Fruit fly (Drosophila melanogaster) whole organism, embryonic: ENCODE measurements around the gene Cpr65Au.

Source experiments
- BtbVII ChIP-seq: fragments of 200-800 bp; sonication (Bioruptor generic); optimal IDR thresholded peaks from 3 replicates; lab custom pipeline; 2017; ENCODE audit warnings: missing biosample characterization, mild to moderate bottlenecking, missing genetic modification characterization
- CG10209 ChIP-seq: fragments of 200-800 bp; sonication (Bioruptor generic); optimal IDR thresholded peaks from 3 replicates; lab custom pipeline; 2017; ENCODE audit warnings: missing biosample characterization, mild to moderate bottlenecking, missing genetic modification characterization, missing genetic modification reagents
- CG12071 ChIP-seq: fragments of 200-800 bp; sonication (Bioruptor generic); optimal IDR thresholded peaks from 3 replicates; lab custom pipeline; 2018; ENCODE audit warnings: missing biosample characterization, mild to moderate bottlenecking, missing genetic modification characterization
- CG12104 ChIP-seq: fragments of 200-800 bp; sonication (Bioruptor generic); optimal IDR thresholded peaks from 3 replicates; lab custom pipeline; 2016; ENCODE audit warnings: missing biosample characterization, missing genetic modification characterization
- CG12219 ChIP-seq: fragments of 200-800 bp; sonication (Bioruptor generic); optimal IDR thresholded peaks from 3 replicates; lab custom pipeline; 2018; ENCODE audit warnings: missing biosample characterization, mild to moderate bottlenecking, missing genetic modification characterization
- CG1233 ChIP-seq: fragments of 200-800 bp; sonication (Bioruptor generic); optimal IDR thresholded peaks from 4 replicates; lab custom pipeline; 2018; ENCODE audit warnings: missing biosample characterization, mild to moderate bottlenecking, missing genetic modification characterization
- CG13424 ChIP-seq: fragments of 200-800 bp; sonication (Bioruptor generic); optimal IDR thresholded peaks from 2 replicates; lab custom pipeline; 2019; ENCODE audit warnings: missing biosample characterization, mild to moderate bottlenecking, missing genetic modification characterization, moderate library complexity
- CG14014 ChIP-seq: fragments of 200-800 bp; sonication (Bioruptor generic); IDR thresholded peaks from 2 replicates; pipeline ENCODE4 v1.3.6; 2022; ENCODE audit warnings: missing biosample characterization, missing genetic modification characterization
- CG14050 ChIP-seq: fragments of 200-800 bp; sonication (Bioruptor generic); IDR thresholded peaks from 3 replicates; pipeline ENCODE4 v1.3.6; 2022; ENCODE audit warnings: missing biosample characterization, missing genetic modification characterization
- CG1529 ChIP-seq: fragments of 200-800 bp; sonication (Bioruptor generic); optimal IDR thresholded peaks from 3 replicates; lab custom pipeline; 2018; ENCODE audit warnings: missing biosample characterization, missing genetic modification characterization
- CG15696 ChIP-seq: fragments of 200-800 bp; sonication (Bioruptor generic); optimal IDR thresholded peaks from 2 replicates; lab custom pipeline; 2019; ENCODE audit warnings: missing biosample characterization, mild to moderate bottlenecking, missing genetic modification characterization, moderate library complexity
- CG17359 ChIP-seq: fragments of 200-800 bp; sonication (Bioruptor generic); optimal IDR thresholded peaks from 3 replicates; lab custom pipeline; 2018; ENCODE audit warnings: missing biosample characterization, mild to moderate bottlenecking, missing genetic modification characterization, moderate library complexity
- CG17385 ChIP-seq: fragments of 200-800 bp; sonication (Bioruptor generic); optimal IDR thresholded peaks from 3 replicates; lab custom pipeline; 2018; ENCODE audit warnings: missing biosample characterization, mild to moderate bottlenecking, missing genetic modification characterization
- CG17612 ChIP-seq: fragments of 200-800 bp; sonication (Bioruptor generic); IDR thresholded peaks from 2 replicates; pipeline ENCODE4 v1.3.6; 2022; ENCODE audit warnings: missing biosample characterization, missing genetic modification characterization
- CG17912 ChIP-seq: fragments of 200-800 bp; sonication (Bioruptor generic); optimal IDR thresholded peaks from 2 replicates; lab custom pipeline; 2018; ENCODE audit warnings: missing biosample characterization, mild to moderate bottlenecking, missing genetic modification characterization
- CG18599 ChIP-seq: fragments of 200-800 bp; sonication (Bioruptor generic); optimal IDR thresholded peaks from 3 replicates; lab custom pipeline; 2017; ENCODE audit warnings: missing biosample characterization, missing genetic modification characterization, mild to moderate bottlenecking, moderate library complexity, missing genetic modification reagents
- CG2678 ChIP-seq: fragments of 200-800 bp; sonication (Bioruptor generic); optimal IDR thresholded peaks from 3 replicates; lab custom pipeline; 2019; ENCODE audit warnings: missing biosample characterization, mild to moderate bottlenecking, missing genetic modification characterization, moderate library complexity
- CG31441 ChIP-seq: fragments of 200-800 bp; sonication (Bioruptor generic); IDR thresholded peaks from 2 replicates; pipeline ENCODE4 v1.3.6; 2022; ENCODE audit warnings: missing biosample characterization, missing genetic modification characterization
- CG3407 ChIP-seq: fragments of 200-800 bp; sonication (Bioruptor generic); optimal IDR thresholded peaks from 2 replicates; lab custom pipeline; 2018; ENCODE audit warnings: missing biosample characterization, mild to moderate bottlenecking, missing genetic modification characterization
- CG5180 ChIP-seq: fragments of 200-800 bp; sonication (Bioruptor generic); optimal IDR thresholded peaks from 3 replicates; lab custom pipeline; 2017; ENCODE audit warnings: missing biosample characterization, missing genetic modification characterization, mild to moderate bottlenecking, moderate library complexity, missing genetic modification reagents
- CG6791 ChIP-seq: fragments of 200-800 bp; sonication (Bioruptor generic); IDR thresholded peaks from 3 replicates; pipeline ENCODE4 v1.3.6; 2022; ENCODE audit warnings: missing biosample characterization, missing genetic modification characterization; ENCODE audit not compliant: partially characterized antibody
- CG8290 ChIP-seq, 3 experiments: fragments of 200-800 bp; sonication (Bioruptor generic); optimal IDR thresholded peaks; 2 replicates each; lab custom pipeline; 2016 to 2019; ENCODE audit warnings: missing biosample characterization in 3 of 3, missing genetic modification characterization in 3 of 3, mild to moderate bottlenecking in 2 of 3, moderate library complexity in 1 of 3
- CkIIα-i1 ChIP-seq: fragments of 200-800 bp; sonication (Bioruptor generic); IDR thresholded peaks from 2 replicates; pipeline ENCODE4 v1.3.6; 2022; ENCODE audit warnings: missing biosample characterization, missing genetic modification characterization
- CrebB ChIP-seq: fragments of 200-800 bp; sonication (Bioruptor generic); optimal IDR thresholded peaks from 3 replicates; lab custom pipeline; 2018; ENCODE audit warnings: missing biosample characterization, mild to moderate bottlenecking, missing genetic modification characterization
- Fer1 ChIP-seq: fragments of 200-800 bp; sonication (Bioruptor generic); optimal IDR thresholded peaks from 2 replicates; lab custom pipeline; 2017; ENCODE audit warnings: missing biosample characterization, mild to moderate bottlenecking, missing genetic modification characterization
- HLH3B ChIP-seq: fragments of 200-800 bp; sonication (Bioruptor generic); IDR thresholded peaks from 2 replicates; pipeline ENCODE4 v1.3.6; 2022; ENCODE audit warnings: missing biosample characterization, missing genetic modification characterization
- Hr51 ChIP-seq, 2 experiments: fragments of 200-800 bp; sonication (Bioruptor generic); optimal IDR thresholded peaks; 2 replicates in 1 of 2; 3 replicates in 1 of 2; lab custom pipeline; 2016 to 2018; ENCODE audit warnings: missing biosample characterization in 2 of 2, missing genetic modification characterization in 2 of 2, mild to moderate bottlenecking in 1 of 2, moderate library complexity in 1 of 2
- Med ChIP-seq: fragments of 200-800 bp; sonication (Bioruptor generic); peaks from one replicate; lab custom pipeline; 2016; ENCODE audit warnings: missing biosample characterization, missing genetic modification characterization, mild to moderate bottlenecking, inconsistent platforms, moderate library complexity
- Nf-YA ChIP-seq: fragments of 200-800 bp; sonication (Bioruptor generic); IDR thresholded peaks from 2 replicates; pipeline ENCODE4 v1.3.6; 2022; ENCODE audit warnings: missing biosample characterization, missing genetic modification characterization
- PHDP ChIP-seq: fragments of 200-800 bp; sonication (Bioruptor generic); optimal IDR thresholded peaks from 3 replicates; lab custom pipeline; 2018; ENCODE audit warnings: missing biosample characterization, mild to moderate bottlenecking, missing genetic modification characterization, moderate library complexity
- Sox102F ChIP-seq: fragments of 200-800 bp; sonication (Bioruptor generic); optimal IDR thresholded peaks from 2 replicates; lab custom pipeline; 2018; ENCODE audit warnings: missing biosample characterization, mild to moderate bottlenecking, missing genetic modification characterization, moderate library complexity
- ac ChIP-seq: fragments of 200-800 bp; sonication (Bioruptor generic); optimal IDR thresholded peaks from 3 replicates; lab custom pipeline; 2017; ENCODE audit warnings: missing biosample characterization, mild to moderate bottlenecking, missing genetic modification characterization
- dmrt99B ChIP-seq: fragments of 200-800 bp; sonication (Bioruptor generic); optimal IDR thresholded peaks from 2 replicates; lab custom pipeline; 2018; ENCODE audit warnings: missing biosample characterization, mild to moderate bottlenecking, missing genetic modification characterization, moderate library complexity
- eve ChIP-seq, 2 experiments: fragments of >200 bp; optimal IDR thresholded peaks; 2 replicates each; lab custom pipeline; 2017; ENCODE audit warnings: missing biosample characterization in 2 of 2, missing genetic modification characterization in 2 of 2
- gce ChIP-seq: fragments of 200-800 bp; sonication (Bioruptor generic); IDR thresholded peaks from 3 replicates; pipeline ENCODE4 v1.3.6; 2022; ENCODE audit warnings: missing biosample characterization, missing genetic modification characterization
- gem ChIP-seq: fragments of 200-800 bp; sonication (Bioruptor generic); optimal IDR thresholded peaks from 2 replicates; lab custom pipeline; 2019; ENCODE audit warnings: missing biosample characterization, mild to moderate bottlenecking, missing genetic modification characterization, moderate library complexity
- hkb ChIP-seq, 2 experiments: fragments of 200-800 bp in 1 of 2; fragments of >200 bp in 1 of 2; sonication (Bioruptor generic) in 1 of 2; IDR thresholded peaks in 1 of 2; optimal IDR thresholded peaks in 1 of 2; 2 replicates each; pipeline versions ENCODE4 v1.3.6 to Lab custom; 2017 to 2022; ENCODE audit warnings: missing biosample characterization in 1 of 2, missing genetic modification characterization in 1 of 2
- klu ChIP-seq: fragments of 200-800 bp; sonication (Bioruptor generic); IDR thresholded peaks from 2 replicates; pipeline ENCODE4 v1.3.6; 2022; ENCODE audit warnings: missing biosample characterization, missing genetic modification characterization
- oc ChIP-seq: fragments of 200-800 bp; sonication (Bioruptor generic); optimal IDR thresholded peaks from 2 replicates; lab custom pipeline; 2018; ENCODE audit warnings: missing biosample characterization, mild to moderate bottlenecking, missing genetic modification characterization, moderate library complexity
- onecut ChIP-seq: fragments of 200-800 bp; sonication (Bioruptor generic); IDR thresholded peaks from 2 replicates; pipeline ENCODE4 v1.3.6; 2022; ENCODE audit warnings: missing biosample characterization, missing genetic modification characterization
- otp ChIP-seq: fragments of 200-800 bp; sonication (Bioruptor generic); IDR thresholded peaks from 3 replicates; pipeline ENCODE4, ENCODE4 v1.3.6; 2022; ENCODE audit warnings: missing biosample characterization, missing genetic modification characterization
- sd ChIP-seq: fragments of 200-800 bp; sonication (Bioruptor generic); optimal IDR thresholded peaks from 3 replicates; lab custom pipeline; 2018; ENCODE audit warnings: missing biosample characterization, mild to moderate bottlenecking, missing genetic modification characterization, moderate library complexity
- sim ChIP-seq: fragments of 200-800 bp; sonication (Bioruptor generic); IDR thresholded peaks from 2 replicates; pipeline ENCODE4 v1.3.6; 2022; ENCODE audit warnings: missing biosample characterization, missing genetic modification characterization
- sr ChIP-seq: fragments of 200-800 bp; sonication (Bioruptor generic); IDR thresholded peaks from 3 replicates; pipeline ENCODE4 v1.3.6; 2022; ENCODE audit warnings: missing biosample characterization, missing genetic modification characterization
- tgo ChIP-seq: fragments of 200-800 bp; sonication (Bioruptor generic); IDR thresholded peaks from 3 replicates; pipeline ENCODE4 v1.3.6; 2022; ENCODE audit warnings: missing biosample characterization, missing genetic modification characterization
- ttk ChIP-seq: fragments of 200-800 bp; sonication (Bioruptor generic); IDR thresholded peaks from 2 replicates; pipeline ENCODE4 v2.1.2; 2022; ENCODE audit warnings: missing biosample characterization, missing genetic modification characterization
- unpg ChIP-seq: fragments of 200-800 bp; sonication (Bioruptor generic); optimal IDR thresholded peaks from 3 replicates; lab custom pipeline; 2018; ENCODE audit warnings: missing biosample characterization, mild to moderate bottlenecking, missing genetic modification characterization, moderate library complexity

Gene Cpr65Au

DNA sequence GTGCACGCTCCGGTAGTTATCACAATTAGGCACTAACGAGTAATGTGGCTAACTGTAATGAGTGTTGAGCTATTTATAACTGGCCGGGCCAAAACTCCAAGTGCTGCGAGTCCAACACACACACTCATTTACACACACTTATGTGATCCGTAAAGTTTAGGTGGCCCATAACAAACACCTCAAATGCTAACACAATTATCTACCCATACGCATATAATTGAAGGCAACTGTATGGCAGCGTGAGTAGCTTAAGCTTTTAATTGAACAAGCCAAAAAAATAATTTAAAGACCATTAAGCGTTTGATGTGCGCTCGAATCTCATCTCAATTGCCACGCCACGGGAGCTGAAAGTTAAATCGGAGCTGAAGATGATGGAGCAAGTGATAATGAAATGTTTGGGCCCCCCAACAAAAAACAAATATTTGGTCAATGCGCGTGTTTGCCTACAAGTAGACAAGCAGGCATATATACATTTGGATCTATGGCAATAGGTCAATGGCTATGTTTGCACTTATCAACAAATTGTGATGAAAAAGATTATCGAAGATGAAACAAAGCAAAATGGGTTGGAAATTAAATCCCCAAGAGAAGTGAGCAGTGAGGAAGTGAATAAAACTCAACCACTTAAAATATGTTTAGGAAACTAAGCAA lies 8.1 kb upstream of the Cpr65Au start, which contains the start of gene Cpr65Av (continued):
- TF ChIP-seq hkb (optimal IDR thresholded peaks at IDR 0.05; lab: Kevin White, UChicago) (no peak), hkb (GFP tag; IDR thresholded peaks at IDR 0.05; lab: Robert Waterston, UW) (peak; percentile 28; the same call in 1 of the 2 replicates), CG13424 (tag; lab: Kevin White, UChicago) (peak; percentile 39), CG10209 (GFP tag; lab: Kevin White, UChicago) (peak; percentile 10), Fer1 (GFP tag; lab: Kevin White, UChicago) (peak; percentile 25), otp (GFP tag; lab: Robert Waterston, UW) (peak; percentile 17; the same call in 1 of the 3 replicates), sd (tag; lab: Kevin White, UChicago) (peak; percentile 15), CG3407 (GFP tag; lab: Kevin White, UChicago) (peak; percentile 26), sr (GFP tag; lab: Robert Waterston, UW) (0 out of 3 replicates have a peak, but pooled peaks have one; percentile 24), sim (GFP tag; lab: Robert Waterston, UW) (no peak), CG14014 (GFP tag; lab: Robert Waterston, UW) (peak; percentile 34; the same call in 1 of the 2 replicates), CG1529 (GFP tag; lab: Kevin White, UChicago) (peak; percentile 20), CG31441 (GFP tag; lab: Robert Waterston, UW) (0 out of 2 replicates have a peak, but pooled peaks have one; percentile 12), CG12219 (GFP tag; lab: Kevin White, UChicago) (peak; percentile 23), Sox102F (GFP tag; lab: Kevin White, UChicago) (peak; percentile 48), CG14050 (GFP tag; lab: Robert Waterston, UW) (peak; percentile 29; the same call in 1 of the 3 replicates), CG12071 (peak; percentile 17), CG8290 (GFP tag; optimal IDR thresholded peaks at IDR 0.05; lab: Kevin White, UChicago) (no peak), CG8290 (tag; optimal IDR thresholded peaks at IDR 0.05; lab: Kevin White, UChicago) (peak in 1 of 2 experiments; percentile 40), CG5180 (peak; percentile 30), onecut (0 out of 2 replicates have a peak, but pooled peaks have one; percentile 20), oc (tag; lab: Kevin White, UChicago) (peak; percentile 22), CG12104 (GFP tag; lab: Kevin White, UChicago) (peak; percentile 14), CG17612 (no peak), CkIIα-i1 (GFP tag; lab: Robert Waterston, UW) (no peak), ttk (GFP tag; lab: Robert Waterston, UW) (no peak), klu (GFP tag; lab: Robert Waterston, UW) (no peak), HLH3B (GFP tag; lab: Robert Waterston, UW) (0 out of 2 replicates have a peak, but pooled peaks have one; percentile 34), Nf-YA (GFP tag; lab: Robert Waterston, UW) (peak; percentile 33; the same call in 1 of the 2 replicates), BtbVII (GFP tag; lab: Kevin White, UChicago) (peak; percentile 5), CG17912 (GFP tag; lab: Kevin White, UChicago) (peak; percentile 13), ac (GFP tag; lab: Kevin White, UChicago) (no peak), gem (tag; lab: Kevin White, UChicago) (peak; percentile 32), CrebB (tag; lab: Kevin White, UChicago) (peak; percentile 26), eve (GFP tag; optimal IDR thresholded peaks at IDR 0.05; lab: Kevin White, UChicago) (peak in 1 of 2 experiments; percentile 21), CG15696 (tag; lab: Kevin White, UChicago) (peak; percentile 13), unpg (GFP tag; lab: Kevin White, UChicago) (peak; percentile 24), PHDP (tag; lab: Kevin White, UChicago) (peak; percentile 54), Med (GFP tag; lab: Kevin White, UChicago) (peak; percentile 52), CG18599 (GFP tag; lab: Kevin White, UChicago) (peak; percentile 2), CG1233 (GFP tag; lab: Kevin White, UChicago) (peak; percentile 32), CG17359 (tag; lab: Kevin White, UChicago) (peak; percentile 40), dmrt99B (tag; lab: Kevin White, UChicago) (peak; percentile 59), gce (GFP tag; lab: Robert Waterston, UW) (0 out of 3 replicates have a peak, but pooled peaks have one; percentile 28), Hr51 (GFP tag; optimal IDR thresholded peaks at IDR 0.05; lab: Kevin White, UChicago) (peak in 1 of 2 experiments; percentile 43), CG17385 (GFP tag; lab: Kevin White, UChicago) (peak; percentile 2), CG2678 (tag; lab: Kevin White, UChicago) (peak; percentile 27), CG6791 (no peak), tgo (GFP tag; lab: Robert Waterston, UW) (no peak)
